Worm (Caenorhabditis elegans) whole organism, midembryonic: ENCODE measurements around the gene sel-1.

Source experiments
- T22C8.4 ChIP-seq: fragments of 200-800 bp; sonication (Bioruptor generic); IDR thresholded peaks from 2 replicates; pipeline ENCODE4 v1.3.6; 2022; ENCODE audit warnings: missing genetic modification characterization, missing compliant biosample characterization
- cog-1 ChIP-seq: sonication (generic microtip); optimal IDR thresholded peaks from 2 replicates; lab custom pipeline; 2016; ENCODE audit warnings: missing genetic modification characterization, missing compliant biosample characterization
- flt-1 ChIP-seq: fragments of 200-800 bp; sonication (Bioruptor generic); IDR thresholded peaks from 2 replicates; pipeline ENCODE4 v1.3.6; 2022; ENCODE audit warnings: missing genetic modification characterization, missing compliant biosample characterization
- klf-2 ChIP-seq: fragments of 200-800 bp; sonication (Bioruptor generic); conservative IDR thresholded peaks from 2 replicates; pipeline ENCODE4 v1.3.6; 2022; ENCODE audit warnings: missing genetic modification reagents, missing genetic modification characterization, missing compliant biosample characterization
- med-1 ChIP-seq: sonication (generic microtip); optimal IDR thresholded peaks from 2 replicates; lab custom pipeline; 2017; ENCODE audit warnings: missing genetic modification characterization, mild to moderate bottlenecking, missing compliant biosample characterization, antibody characterized with exemption, missing genetic modification reagents; ENCODE audit not compliant: insufficient read depth
- ref-1 ChIP-seq: fragments of 200-800 bp; sonication (Bioruptor generic); conservative IDR thresholded peaks from 2 replicates; pipeline ENCODE4 v1.3.6; 2022; ENCODE audit warnings: missing genetic modification reagents, missing genetic modification characterization, missing compliant biosample characterization
- tab-1 ChIP-seq: fragments of 200-800 bp; sonication (Bioruptor generic); IDR thresholded peaks from 2 replicates; pipeline ENCODE4 v1.3.6; 2022; ENCODE audit warnings: missing genetic modification characterization, missing compliant biosample characterization
- ztf-23 ChIP-seq: fragments of 200-800 bp; sonication (Bioruptor generic); IDR thresholded peaks from 2 replicates; pipeline ENCODE4 v1.3.6; 2022; ENCODE audit warnings: missing genetic modification reagents, missing genetic modification characterization, missing compliant biosample characterization
- ztf-29 ChIP-seq: fragments of 200-800 bp; sonication (Bioruptor generic); IDR thresholded peaks from 2 replicates; pipeline ENCODE4 v1.3.6; 2022; ENCODE audit warnings: missing genetic modification reagents, missing genetic modification characterization, missing compliant biosample characterization

Gene sel-1

ce11 chrV:12553286-12553725, 7.2 kb upstream of the sel-1 start:
- no peak for TF ChIP-seq flt-1
- no peak for TF ChIP-seq tab-1 (GFP tag; lab: Robert Waterston, UW)
- no peak for TF ChIP-seq med-1 (GFP tag; lab: Kevin White, UChicago)

ce11 chrV:12554172-12555031, 6.1 kb upstream of the sel-1 start:
- TF ChIP-seq T22C8.4 (GFP tag; lab: Robert Waterston, UW) = no peak
- TF ChIP-seq tab-1 (GFP tag; lab: Robert Waterston, UW) = no peak
- no peak for TF ChIP-seq ref-1 (GFP tag; lab: Robert Waterston, UW)
- TF ChIP-seq cog-1 = no peak
- no peak for TF ChIP-seq ztf-29 (GFP tag; lab: Robert Waterston, UW)
- TF ChIP-seq klf-2 (GFP tag; lab: Robert Waterston, UW) = no peak
- no peak for TF ChIP-seq med-1 (GFP tag; lab: Kevin White, UChicago)
- no peak for TF ChIP-seq flt-1
- TF ChIP-seq ztf-23 (GFP tag; lab: Robert Waterston, UW) = no peak

ce11 chrV:12555872-12556271, 4.7 kb upstream of the sel-1 start:
- TF ChIP-seq med-1 (GFP tag; lab: Kevin White, UChicago) = no peak
- TF ChIP-seq ztf-23 (GFP tag; lab: Robert Waterston, UW) = no peak
- TF ChIP-seq flt-1 = no peak
- no peak for TF ChIP-seq ref-1 (GFP tag; lab: Robert Waterston, UW)
- no peak for TF ChIP-seq klf-2 (GFP tag; lab: Robert Waterston, UW)
- no peak for TF ChIP-seq T22C8.4 (GFP tag; lab: Robert Waterston, UW)
- TF ChIP-seq cog-1 = no peak
- TF ChIP-seq ztf-29 (GFP tag; lab: Robert Waterston, UW) = no peak
- TF ChIP-seq tab-1 (GFP tag; lab: Robert Waterston, UW) = no peak

ce11 chrV:12556904-12557303, 3.6 kb upstream of the sel-1 start:
- TF ChIP-seq tab-1 (GFP tag; lab: Robert Waterston, UW) = no peak
- TF ChIP-seq ztf-23 (GFP tag; lab: Robert Waterston, UW) = no peak
- no peak for TF ChIP-seq med-1 (GFP tag; lab: Kevin White, UChicago)
- TF ChIP-seq ztf-29 (GFP tag; lab: Robert Waterston, UW) = no peak
- no peak for TF ChIP-seq T22C8.4 (GFP tag; lab: Robert Waterston, UW)
- TF ChIP-seq ref-1 (GFP tag; lab: Robert Waterston, UW) = no peak
- no peak for TF ChIP-seq flt-1
- no peak for TF ChIP-seq klf-2 (GFP tag; lab: Robert Waterston, UW)
- no peak for TF ChIP-seq cog-1

ce11 chrV:12563187-12563586, 2.7 kb downstream of the sel-1 start, which contains the start of gene mrps-5:
TSS of gene mrps-5 (plus strand) at chrV:12563487.
- TF ChIP-seq ztf-29 (GFP tag; lab: Robert Waterston, UW) (no peak), flt-1 (no peak), med-1 (GFP tag; lab: Kevin White, UChicago) (no peak), T22C8.4 (GFP tag; lab: Robert Waterston, UW) (no peak), ref-1 (GFP tag; lab: Robert Waterston, UW) (no peak), tab-1 (GFP tag; lab: Robert Waterston, UW) (no peak), cog-1 (no peak), klf-2 (GFP tag; lab: Robert Waterston, UW) (no peak), ztf-23 (GFP tag; lab: Robert Waterston, UW) (no peak)

ce11 chrV:12564902-12565301, 4.4 kb downstream of the sel-1 start:
- TF ChIP-seq cog-1 (no peak), med-1 (GFP tag; lab: Kevin White, UChicago) (no peak), ztf-29 (GFP tag; lab: Robert Waterston, UW) (no peak), klf-2 (GFP tag; lab: Robert Waterston, UW) (no peak), ref-1 (GFP tag; lab: Robert Waterston, UW) (no peak), tab-1 (GFP tag; lab: Robert Waterston, UW) (no peak), T22C8.4 (GFP tag; lab: Robert Waterston, UW) (no peak), ztf-23 (GFP tag; lab: Robert Waterston, UW) (no peak), flt-1 (no peak)

ce11 chrV:12567312-12567711, 6.8 kb downstream of the sel-1 start:
- TF ChIP-seq tab-1 (GFP tag; lab: Robert Waterston, UW) = no peak
- TF ChIP-seq cog-1 = no peak
- TF ChIP-seq ztf-29 (GFP tag; lab: Robert Waterston, UW) = no peak
- no peak for TF ChIP-seq T22C8.4 (GFP tag; lab: Robert Waterston, UW)
- no peak for TF ChIP-seq flt-1
- no peak for TF ChIP-seq med-1 (GFP tag; lab: Kevin White, UChicago)
- no peak for TF ChIP-seq ztf-23 (GFP tag; lab: Robert Waterston, UW)
- no peak for TF ChIP-seq ref-1 (GFP tag; lab: Robert Waterston, UW)
- no peak for TF ChIP-seq klf-2 (GFP tag; lab: Robert Waterston, UW)

- TF ChIP-seq ref-1 (GFP tag; lab: Robert Waterston, UW) (no peak), med-1 (GFP tag; lab: Kevin White, UChicago) (no peak), ztf-29 (GFP tag; lab: Robert Waterston, UW) (no peak), tab-1 (GFP tag; lab: Robert Waterston, UW) (no peak), klf-2 (GFP tag; lab: Robert Waterston, UW) (no peak), T22C8.4 (GFP tag; lab: Robert Waterston, UW) (no peak), ztf-23 (GFP tag; lab: Robert Waterston, UW) (no peak), flt-1 (no peak)
Observed at ce11 chrV:12567850-12568249, 7.3 kb downstream of the sel-1 start, which contains the start of gene E02A10.4. TSS of gene E02A10.4 (minus strand) at chrV:12567950.

ce11 chrV:12570271-12570670, 9.7 kb downstream of the sel-1 start:
- TF ChIP-seq tab-1 (GFP tag; lab: Robert Waterston, UW) (no peak), ztf-23 (GFP tag; lab: Robert Waterston, UW) (no peak), klf-2 (GFP tag; lab: Robert Waterston, UW) (no peak), T22C8.4 (GFP tag; lab: Robert Waterston, UW) (no peak), cog-1 (no peak), med-1 (GFP tag; lab: Kevin White, UChicago) (no peak), ref-1 (GFP tag; lab: Robert Waterston, UW) (no peak), ztf-29 (GFP tag; lab: Robert Waterston, UW) (no peak), flt-1 (no peak)
